Worm (Caenorhabditis elegans): Measurements from ENCODE around the gene Y17G9B.11.

Gene Y17G9B.11

DNA sequence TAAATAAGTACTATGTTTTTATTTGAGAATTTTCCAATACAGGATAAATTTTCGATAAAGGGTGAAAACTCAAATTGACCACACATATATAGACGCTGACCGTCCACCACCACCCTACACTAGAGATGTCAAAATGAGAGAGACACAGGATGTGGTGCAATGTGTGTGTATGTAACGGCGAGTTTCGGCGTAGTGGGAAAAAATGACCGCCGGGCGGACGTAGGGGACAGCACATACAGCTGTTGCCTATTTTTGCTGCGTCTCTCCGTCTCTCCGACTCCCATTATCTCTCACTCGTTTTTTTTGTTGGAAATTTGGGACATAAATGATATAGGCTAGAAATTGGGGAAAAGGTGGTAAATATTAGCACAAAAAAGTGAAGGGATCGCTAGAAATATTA is 24.7 kb downstream of the Y17G9B.11 start (continued):
- TF ChIP-seq lin-35 (GFP tag; optimal IDR thresholded peaks at IDR 0.05) = peak in 1 of 2 experiments; percentile 26
- TF ChIP-seq swsn-7 (tag; optimal IDR thresholded peaks at IDR 0.05) = no peak
- TF ChIP-seq skn-1 (tag; optimal IDR thresholded peaks at IDR 0.05) = no peak
- no peak for TF ChIP-seq aly-2 (tag; optimal IDR thresholded peaks at IDR 0.05)
- no peak for TF ChIP-seq nhr-19 (GFP tag; conservative IDR thresholded peaks at IDR 0.05)
- no peak for TF ChIP-seq mef-2 (tag; optimal IDR thresholded peaks at IDR 0.05)
- no peak for TF ChIP-seq dpl-1 (GFP tag; optimal IDR thresholded peaks at IDR 0.05)
- no peak for TF ChIP-seq ceh-90 (tag; optimal IDR thresholded peaks at IDR 0.05)
- peak; percentile 20 for TF ChIP-seq irx-1 (tag; optimal IDR thresholded peaks at IDR 0.05)
- no peak for TF ChIP-seq snpc-4 (tag; optimal IDR thresholded peaks at IDR 0.05)
- no peak for TF ChIP-seq F16B12.6 (tag; optimal IDR thresholded peaks at IDR 0.05)
- peak in 1 of 2 experiments; percentile 29 for TF ChIP-seq lsy-2 (tag; optimal IDR thresholded peaks at IDR 0.05)
- TF ChIP-seq lin-39 (tag; optimal IDR thresholded peaks at IDR 0.05) = no peak

ce11 chrIV:4788332-4788731 is 31.9 kb downstream of the Y17G9B.11 start, which contains the start of gene nhr-104:
Gene nhr-104, minus strand, starts transcription at chrIV:4788692.
- TF ChIP-seq nhr-237 (tag; optimal IDR thresholded peaks at IDR 0.05) = peak; percentile 8
- TF ChIP-seq pax-3 (tag; optimal IDR thresholded peaks at IDR 0.05) = no peak
- TF ChIP-seq elt-3 (tag; optimal IDR thresholded peaks at IDR 0.05) = peak in 3 of 6 experiments; percentile 40 to 73 (median 41)
- TF ChIP-seq snu-23 (GFP tag; optimal IDR thresholded peaks at IDR 0.05) = peak; percentile 61
- TF ChIP-seq grh-1 (GFP tag; IDR thresholded peaks at IDR 0.05) = peak; percentile 87
- TF ChIP-seq nhr-77 (tag; optimal IDR thresholded peaks at IDR 0.05) = peak; percentile 15
- peak; percentile 47 for TF ChIP-seq pag-3 (tag; optimal IDR thresholded peaks at IDR 0.05; ENCODE audit: borderline replicate concordance, insufficient read depth)
- no peak for TF ChIP-seq alr-1 (tag; optimal IDR thresholded peaks at IDR 0.05; ENCODE audit: borderline replicate concordance)
- no peak for TF ChIP-seq nhr-28 (tag; optimal IDR thresholded peaks at IDR 0.05)
- TF ChIP-seq C16A3.4 (tag; optimal IDR thresholded peaks at IDR 0.05) = peak; percentile 37
- peak in 1 of 2 experiments; percentile 13 for TF ChIP-seq mdl-1 (tag; optimal IDR thresholded peaks at IDR 0.05)
- peak; percentile 45 for TF ChIP-seq elt-2 (tag; optimal IDR thresholded peaks at IDR 0.05)
- TF ChIP-seq skn-1 (tag; optimal IDR thresholded peaks at IDR 0.05) = peak; percentile 96
- peak; percentile 30 to 63 for TF ChIP-seq lsy-2 (tag; optimal IDR thresholded peaks at IDR 0.05)
- TF ChIP-seq tbx-2 (tag; optimal IDR thresholded peaks at IDR 0.05) = peak; percentile 30
- TF ChIP-seq nhr-85 (tag) = peak; percentile 85
- no peak for TF ChIP-seq F16B12.6 (tag; optimal IDR thresholded peaks at IDR 0.05)
- peak in 1 of 3 experiments; percentile 42 for TF ChIP-seq dpl-1 (GFP tag; optimal IDR thresholded peaks at IDR 0.05)
- TF ChIP-seq nhr-90 (tag; optimal IDR thresholded peaks at IDR 0.05; ENCODE audit: poor library complexity) = peak; percentile 47
- TF ChIP-seq efl-1 (optimal IDR thresholded peaks at IDR 0.05) = peak; percentile 20 to 49
- peak in 1 of 2 experiments; percentile 3 for TF ChIP-seq efl-1 (GFP tag; optimal IDR thresholded peaks at IDR 0.05 in 1 of 2)
- TF ChIP-seq blmp-1 (tag; optimal IDR thresholded peaks at IDR 0.05) = peak; percentile 31
- TF ChIP-seq unc-98 (GFP tag; IDR thresholded peaks at IDR 0.05) = no peak
- peak in 1 of 2 experiments; percentile 74 for TF ChIP-seq lin-35 (GFP tag; optimal IDR thresholded peaks at IDR 0.05)
- TF ChIP-seq jun-1 (tag; optimal IDR thresholded peaks at IDR 0.05) = peak; percentile 28
- peak; percentile 48 for TF ChIP-seq mep-1 (tag; optimal IDR thresholded peaks at IDR 0.05)
- TF ChIP-seq nhr-20 (tag; optimal IDR thresholded peaks at IDR 0.05) = peak; percentile 65
- no peak for TF ChIP-seq nhr-76 (tag; optimal IDR thresholded peaks at IDR 0.05)
- peak in 1 of 3 experiments; percentile 7 for TF ChIP-seq ceh-82 (tag; optimal IDR thresholded peaks at IDR 0.05)

DNA sequence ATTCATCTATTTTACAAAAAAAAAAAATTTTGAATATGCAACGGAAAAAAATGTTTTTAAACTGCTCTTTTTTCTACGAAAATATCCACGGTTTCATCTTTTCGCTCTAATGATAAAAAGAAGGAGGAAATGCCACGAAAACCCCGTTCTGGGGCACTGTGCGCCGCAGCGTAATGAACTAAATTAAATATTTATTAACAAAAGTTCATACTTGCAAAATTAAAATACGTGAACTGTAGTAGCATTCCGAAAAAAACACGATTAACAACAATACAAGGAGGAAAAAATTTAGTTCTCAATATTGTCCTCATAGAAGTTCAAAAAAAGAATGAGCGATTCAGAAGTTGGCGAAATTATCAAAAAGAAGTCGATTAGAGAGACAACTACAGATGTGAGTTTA is 33.0 kb downstream of the Y17G9B.11 start, which contains the start of gene R11E3.1:
Gene R11E3.1 (plus strand): TSS at position 301 of the 400 bp plus-strand sequence.
- no peak for TF ChIP-seq unc-98 (GFP tag; IDR thresholded peaks at IDR 0.05)
- TF ChIP-seq swsn-7 (tag; optimal IDR thresholded peaks at IDR 0.05) = no peak
- no peak for TF ChIP-seq nhr-20 (tag; optimal IDR thresholded peaks at IDR 0.05)
- no peak for TF ChIP-seq C04F5.9 (tag; optimal IDR thresholded peaks at IDR 0.05)
- TF ChIP-seq egl-13 (tag; optimal IDR thresholded peaks at IDR 0.05) = no peak
- TF ChIP-seq efl-3 (GFP tag; optimal IDR thresholded peaks at IDR 0.05) = no peak
- TF ChIP-seq nhr-77 (tag; optimal IDR thresholded peaks at IDR 0.05) = no peak
- TF ChIP-seq F16B12.6 (tag; optimal IDR thresholded peaks at IDR 0.05) = no peak

Measured in whole organism, L1 larva.